Worm (Caenorhabditis elegans) whole organism, L4 larva: ENCODE measurements around the gene srh-222.

Source experiments
- F26F4.8 ChIP-seq: fragments of 200-800 bp; sonication (Bioruptor generic); conservative IDR thresholded peaks from 2 replicates; pipeline ENCODE4 v1.3.6; 2022; ENCODE audit warnings: missing genetic modification characterization, missing compliant biosample characterization
- F49E8.2 ChIP-seq: sonication (generic microtip); optimal IDR thresholded peaks from 2 replicates; lab custom pipeline; 2016; ENCODE audit warnings: missing compliant biosample characterization, mild to moderate bottlenecking, missing genetic modification characterization, borderline replicate concordance
- ceh-20 ChIP-seq: fragments of 200-800 bp; sonication (Bioruptor generic); IDR thresholded peaks from 2 replicates; pipeline ENCODE4 v1.3.6; 2022; ENCODE audit warnings: missing genetic modification reagents, missing genetic modification characterization, missing compliant biosample characterization
- dmd-9 ChIP-seq: fragments of 200-800 bp; sonication (Bioruptor generic); IDR thresholded peaks from 2 replicates; pipeline ENCODE4 v1.3.6; 2022; ENCODE audit warnings: missing genetic modification reagents, missing genetic modification characterization, missing compliant biosample characterization
- egl-27 ChIP-seq: sonication (generic microtip); optimal IDR thresholded peaks from 3 replicates; lab custom pipeline; 2017; ENCODE audit warnings: missing biosample characterization, missing genetic modification reagents, missing genetic modification characterization
- lin-39 ChIP-seq: fragments of 150-350 bp; optimal IDR thresholded peaks from 2 replicates; lab custom pipeline; 2014; ENCODE audit warnings: missing biosample characterization, missing genetic modification reagents, missing genetic modification characterization
- lsy-2 ChIP-seq, 2 experiments: fragments of 150-350 bp in 1 of 2; sonication (generic microtip) in 1 of 2; optimal IDR thresholded peaks; 2 replicates each; lab custom pipeline; 2014 to 2017; ENCODE audit warnings: missing biosample characterization in 2 of 2, missing genetic modification characterization in 2 of 2
- mep-1 ChIP-seq: fragments of 150-350 bp; sonication (generic microtip); optimal IDR thresholded peaks from 3 replicates; lab custom pipeline; 2014; ENCODE audit warnings: missing biosample characterization, missing genetic modification characterization
- pha-4 ChIP-seq, 2 experiments: fragments of 150-350 bp in 1 of 2; fragments of 200-800 bp in 1 of 2; sonication (Bioruptor generic) in 1 of 2; IDR thresholded peaks in 1 of 2; optimal IDR thresholded peaks in 1 of 2; 2 replicates each; pipeline versions ENCODE4 v1.3.6 to Lab custom; 2014 to 2022; ENCODE audit warnings: missing genetic modification characterization in 2 of 2, missing genetic modification reagents in 2 of 2, missing biosample characterization in 1 of 2, missing compliant biosample characterization in 1 of 2

DNA sequence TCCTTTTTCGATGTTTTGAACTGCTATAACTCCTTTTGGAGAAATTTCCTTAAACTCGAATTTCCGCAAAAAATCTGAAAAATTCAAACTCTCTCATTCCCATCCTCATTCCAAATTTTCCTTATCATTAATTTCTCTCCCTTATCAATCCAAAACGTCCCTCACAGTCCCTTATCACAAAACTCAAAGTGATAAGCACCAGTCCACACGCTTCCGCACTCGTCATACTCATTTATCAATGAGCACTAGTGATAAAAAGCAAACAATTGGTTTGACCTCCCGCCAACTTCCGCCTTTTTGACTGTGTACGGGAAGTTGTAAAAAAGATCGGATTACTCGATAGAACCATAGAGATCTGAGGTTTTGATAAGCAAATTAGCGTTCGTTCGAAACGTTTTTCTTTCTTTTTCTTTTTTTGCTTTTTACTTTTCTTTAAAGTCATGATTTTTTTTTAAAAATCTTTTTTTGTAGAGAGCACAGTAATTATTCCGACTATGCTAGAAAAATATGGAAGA lies 9.1 kb downstream of the srh-222 start, which contains the start of gene clec-78:
- TF ChIP-seq egl-27 (tag; lab: Kevin White, UChicago): no peak
- TF ChIP-seq F49E8.2 (tag; lab: Kevin White, UChicago): no peak
- TF ChIP-seq mep-1 (tag; lab: Kevin White, UChicago): no peak
- TF ChIP-seq lsy-2 (tag; optimal IDR thresholded peaks at IDR 0.05; lab: Kevin White, UChicago): no peak
- no peak for TF ChIP-seq F26F4.8 (GFP tag; lab: Robert Waterston, UW)
- TF ChIP-seq dmd-9 (GFP tag; lab: Robert Waterston, UW): no peak
- no peak for TF ChIP-seq ceh-20 (GFP tag; lab: Robert Waterston, UW)
- TF ChIP-seq pha-4 (GFP tag; IDR thresholded peaks at IDR 0.05; lab: Robert Waterston, UW): no peak
- no peak for TF ChIP-seq pha-4 (tag; optimal IDR thresholded peaks at IDR 0.05; lab: Kevin White, UChicago)
- no peak for TF ChIP-seq lin-39 (tag; lab: Kevin White, UChicago)
